Worm (Caenorhabditis elegans) whole organism, L2 larva: ENCODE data around the gene W09C2.10.

Experiments used
- C34F6.9 ChIP-seq: fragments of 150-350 bp; optimal IDR thresholded peaks from 2 replicates; lab custom pipeline; 2014; ENCODE audit warnings: missing biosample characterization, missing genetic modification characterization
- F13H6.1 ChIP-seq: sonication (generic microtip); optimal IDR thresholded peaks from 2 replicates; lab custom pipeline; 2016; ENCODE audit warnings: missing genetic modification characterization, missing compliant biosample characterization
- R02D3.7 ChIP-seq: fragments of 150-350 bp; optimal IDR thresholded peaks from 2 replicates; lab custom pipeline; 2014; ENCODE audit warnings: missing biosample characterization, missing genetic modification characterization
- aly-2 ChIP-seq: fragments of 150-350 bp; optimal IDR thresholded peaks from 2 replicates; lab custom pipeline; 2014; ENCODE audit warnings: missing biosample characterization, missing genetic modification characterization
- blmp-1 ChIP-seq: sonication (generic microtip); optimal IDR thresholded peaks from 2 replicates; lab custom pipeline; 2017; ENCODE audit warnings: missing genetic modification characterization, mild to moderate bottlenecking, missing compliant biosample characterization, antibody characterized with exemption, moderate library complexity; ENCODE audit not compliant: insufficient read depth
- ceh-16 ChIP-seq: fragments of 150-350 bp; optimal IDR thresholded peaks from 2 replicates; lab custom pipeline; 2014; ENCODE audit warnings: missing biosample characterization, missing genetic modification characterization
- ceh-82 ChIP-seq: fragments of 150-350 bp; optimal IDR thresholded peaks from 2 replicates; lab custom pipeline; 2014; ENCODE audit warnings: missing biosample characterization, missing genetic modification characterization
- crh-2 ChIP-seq: sonication (generic microtip); optimal IDR thresholded peaks from 2 replicates; lab custom pipeline; 2017; ENCODE audit warnings: missing biosample characterization, missing genetic modification characterization
- elt-1 ChIP-seq: fragments of 150-350 bp; optimal IDR thresholded peaks from 2 replicates; lab custom pipeline; 2014; ENCODE audit warnings: missing biosample characterization, missing genetic modification characterization
- elt-3 ChIP-seq: sonication (generic microtip); optimal IDR thresholded peaks from 2 replicates; lab custom pipeline; 2017; ENCODE audit warnings: missing biosample characterization, missing genetic modification characterization
- fos-1 ChIP-seq: fragments of 150-350 bp; optimal IDR thresholded peaks from 2 replicates; lab custom pipeline; 2014; ENCODE audit warnings: missing biosample characterization, missing genetic modification characterization
- lin-11 ChIP-seq: fragments of 150-350 bp; sonication (generic microtip); optimal IDR thresholded peaks from 2 replicates; lab custom pipeline; 2014; ENCODE audit warnings: missing biosample characterization, missing genetic modification characterization, inconsistent platforms, mixed read lengths
- lin-13 ChIP-seq: fragments of 150-350 bp; optimal IDR thresholded peaks from 2 replicates; lab custom pipeline; 2014; ENCODE audit warnings: missing biosample characterization, missing genetic modification reagents, missing genetic modification characterization
- lin-39 ChIP-seq: fragments of 150-350 bp; optimal IDR thresholded peaks from 2 replicates; lab custom pipeline; 2014; ENCODE audit warnings: missing biosample characterization, missing genetic modification reagents, missing genetic modification characterization
- lsy-2 ChIP-seq, 2 experiments: fragments of 150-350 bp in 1 of 2; sonication (generic microtip) in 1 of 2; optimal IDR thresholded peaks; 2 replicates each; lab custom pipeline; 2014 to 2017; ENCODE audit warnings: missing biosample characterization in 2 of 2, missing genetic modification characterization in 2 of 2
- mab-5 ChIP-seq: fragments of 150-350 bp; optimal IDR thresholded peaks from 2 replicates; lab custom pipeline; 2014; ENCODE audit warnings: missing biosample characterization, missing genetic modification characterization
- mdl-1 ChIP-seq, 2 experiments: fragments of 150-350 bp in 1 of 2; sonication (generic microtip) in 1 of 2; optimal IDR thresholded peaks; 2 replicates each; lab custom pipeline; 2017; ENCODE audit warnings: missing biosample characterization in 2 of 2, missing genetic modification characterization in 2 of 2
- nhr-10 ChIP-seq: sonication (generic microtip); optimal IDR thresholded peaks from 2 replicates; lab custom pipeline; 2017; ENCODE audit warnings: missing biosample characterization, missing genetic modification characterization
- nhr-11 ChIP-seq: fragments of 150-350 bp; optimal IDR thresholded peaks from 2 replicates; lab custom pipeline; 2014; ENCODE audit warnings: missing biosample characterization, missing genetic modification characterization
- nhr-12 ChIP-seq: fragments of 150-350 bp; optimal IDR thresholded peaks from 2 replicates; lab custom pipeline; 2014; ENCODE audit warnings: missing biosample characterization, missing genetic modification characterization
- nhr-129 ChIP-seq: fragments of 150-350 bp; optimal IDR thresholded peaks from 2 replicates; lab custom pipeline; 2014; ENCODE audit warnings: missing biosample characterization, missing genetic modification characterization
- nhr-21 ChIP-seq: fragments of 150-350 bp; optimal IDR thresholded peaks from 2 replicates; lab custom pipeline; 2014; ENCODE audit warnings: missing biosample characterization, missing genetic modification characterization
- nhr-237 ChIP-seq: fragments of 150-350 bp; optimal IDR thresholded peaks from 2 replicates; lab custom pipeline; 2014; ENCODE audit warnings: missing biosample characterization, missing genetic modification characterization
- nhr-6 ChIP-seq: fragments of 150-350 bp; optimal IDR thresholded peaks from 2 replicates; lab custom pipeline; 2014; ENCODE audit warnings: missing biosample characterization, missing genetic modification characterization
- nhr-77 ChIP-seq: fragments of 150-350 bp; optimal IDR thresholded peaks from 2 replicates; lab custom pipeline; 2014; ENCODE audit warnings: missing biosample characterization, missing genetic modification characterization
- peb-1 ChIP-seq: fragments of 150-350 bp; optimal IDR thresholded peaks from 2 replicates; lab custom pipeline; 2014; ENCODE audit warnings: missing biosample characterization, missing genetic modification characterization
- sem-4 ChIP-seq: fragments of 150-350 bp; optimal IDR thresholded peaks from 2 replicates; lab custom pipeline; 2014; ENCODE audit warnings: missing biosample characterization, missing genetic modification reagents, missing genetic modification characterization
- skn-1 ChIP-seq: sonication (generic microtip); optimal IDR thresholded peaks from 2 replicates; lab custom pipeline; 2017; ENCODE audit warnings: missing biosample characterization, missing genetic modification characterization
- sma-3 ChIP-seq: sonication (generic microtip); optimal IDR thresholded peaks from 2 replicates; lab custom pipeline; 2016; ENCODE audit warnings: missing genetic modification reagents, missing genetic modification characterization, missing compliant biosample characterization
- sma-9 ChIP-seq, 2 experiments: fragments of 150-350 bp in 1 of 2; sonication (generic microtip) in 1 of 2; optimal IDR thresholded peaks; 2 replicates each; lab custom pipeline; 2014 to 2016; ENCODE audit warnings: missing genetic modification characterization in 2 of 2, mild to moderate bottlenecking in 1 of 2, missing biosample characterization in 1 of 2, missing compliant biosample characterization in 1 of 2, missing genetic modification reagents in 1 of 2, moderate library complexity in 1 of 2
- snpc-4 ChIP-seq: fragments of 150-350 bp; optimal IDR thresholded peaks from 2 replicates; lab custom pipeline; 2014; ENCODE audit warnings: missing biosample characterization, missing genetic modification characterization
- unc-39 ChIP-seq: fragments of 150-350 bp; optimal IDR thresholded peaks from 2 replicates; lab custom pipeline; 2014; ENCODE audit warnings: missing biosample characterization, missing genetic modification characterization
- unc-55 ChIP-seq: fragments of 150-350 bp; sonication (generic microtip); optimal IDR thresholded peaks from 3 replicates; lab custom pipeline; 2014; ENCODE audit warnings: missing biosample characterization, missing genetic modification reagents, missing genetic modification characterization
- unc-62 ChIP-seq: fragments of 150-350 bp; optimal IDR thresholded peaks from 2 replicates; lab custom pipeline; 2014; ENCODE audit warnings: missing biosample characterization, missing genetic modification reagents, missing genetic modification characterization
- zag-1 ChIP-seq: fragments of 150-350 bp; optimal IDR thresholded peaks from 2 replicates; lab custom pipeline; 2014; ENCODE audit warnings: missing biosample characterization, missing genetic modification characterization
- ztf-11 ChIP-seq: sonication (generic microtip); optimal IDR thresholded peaks from 2 replicates; lab custom pipeline; 2017; ENCODE audit warnings: missing biosample characterization, missing genetic modification characterization
- ztf-4 ChIP-seq: fragments of 150-350 bp; optimal IDR thresholded peaks from 2 replicates; lab custom pipeline; 2014; ENCODE audit warnings: missing biosample characterization, missing genetic modification characterization

W09C2.10 gene

DNA sequence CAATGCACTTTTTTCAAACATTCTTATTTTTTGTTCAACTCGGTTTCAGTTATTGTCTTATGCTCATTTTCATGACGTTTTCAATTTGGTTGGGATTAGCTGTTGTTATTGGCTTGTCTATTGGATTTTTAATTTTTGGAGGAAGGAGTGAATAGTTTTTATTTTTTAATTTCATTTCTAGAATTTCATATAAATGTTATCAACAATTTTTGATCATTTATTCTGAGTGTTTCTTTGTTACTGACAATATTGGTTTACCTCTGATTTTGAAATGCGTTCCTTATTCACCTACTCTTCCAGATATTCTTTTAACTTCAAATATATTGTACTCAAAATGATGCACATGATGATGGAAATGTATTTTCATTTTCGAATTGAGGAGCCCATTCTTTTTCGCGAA lies 29.1 kb upstream of the W09C2.10 start, which contains the start of gene F58G6.7:
Gene F58G6.7, plus strand, starts transcription at position 301 of the 400 bp plus-strand sequence.
- TF ChIP-seq fos-1 (tag; lab: Kevin White, UChicago) (no peak), zag-1 (tag; lab: Kevin White, UChicago) (no peak), ceh-16 (tag; lab: Kevin White, UChicago) (no peak), sma-3 (GFP tag; lab: Kevin White, UChicago) (no peak), ztf-4 (tag; lab: Kevin White, UChicago) (no peak)

DNA sequence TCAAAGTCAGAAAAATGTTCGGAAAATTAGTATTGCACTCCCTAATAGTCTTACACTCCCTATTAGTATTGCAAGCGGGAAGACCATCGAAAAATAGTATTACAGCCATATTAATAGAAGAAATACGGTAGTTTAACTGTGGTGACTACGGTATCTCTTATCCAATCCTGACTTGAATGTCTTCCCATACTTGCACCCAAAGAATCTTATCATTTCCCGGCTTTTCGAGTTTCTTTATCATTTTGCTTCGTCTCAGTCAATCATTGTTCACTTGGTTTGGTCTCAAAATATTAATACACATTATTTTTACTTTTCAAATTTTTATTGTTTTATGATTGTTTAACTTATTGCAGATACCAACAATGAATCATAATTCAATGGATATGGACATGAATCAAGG lies 28.3 kb upstream of the W09C2.10 start, which contains the start of gene F58G6.3:
Gene F58G6.3, plus strand, starts transcription at position 352 of the 400 bp plus-strand sequence.
- no peak for TF ChIP-seq nhr-11 (tag; lab: Kevin White, UChicago)
- no peak for TF ChIP-seq unc-39 (tag; lab: Kevin White, UChicago)
- peak in 1 of 2 experiments; percentile 5 for TF ChIP-seq lsy-2 (tag; optimal IDR thresholded peaks at IDR 0.05; lab: Kevin White, UChicago)
- TF ChIP-seq F13H6.1: no peak

DNA sequence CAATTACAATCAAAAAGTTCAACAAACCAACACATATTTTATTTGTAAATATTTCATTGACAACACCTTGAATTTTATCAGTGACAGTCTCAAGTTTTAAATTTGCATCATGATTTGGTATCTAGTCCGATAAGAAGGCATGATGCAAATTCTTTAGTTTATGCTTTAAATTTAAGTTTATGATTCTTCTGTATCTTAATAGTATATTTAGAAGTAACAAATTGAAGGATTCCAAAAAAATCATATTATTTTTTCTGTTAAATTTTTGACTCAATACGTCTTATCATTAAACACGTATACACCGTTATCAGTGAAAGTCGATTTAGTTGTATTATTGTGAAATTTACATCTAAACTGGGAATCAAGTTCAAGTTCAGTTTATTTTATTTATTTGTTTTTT lies 26.4 kb upstream of the W09C2.10 start, which contains the start of gene chca-1:
Gene chca-1, plus strand, starts transcription at position 161 of the 400 bp plus-strand sequence.
- TF ChIP-seq lin-13 (GFP tag; lab: Kevin White, UChicago) (no peak), fos-1 (tag; lab: Kevin White, UChicago) (peak; percentile 93), ceh-82 (tag; lab: Kevin White, UChicago) (no peak), lsy-2 (tag; optimal IDR thresholded peaks at IDR 0.05; lab: Kevin White, UChicago) (peak in 1 of 2 experiments; percentile 53), nhr-237 (tag; lab: Kevin White, UChicago) (no peak), nhr-129 (tag; lab: Kevin White, UChicago) (peak; percentile 75), peb-1 (no peak), crh-2 (tag; lab: Kevin White, UChicago) (peak; percentile 79), nhr-12 (no peak), lin-11 (tag; lab: Kevin White, UChicago) (no peak), sma-9 (GFP tag; optimal IDR thresholded peaks at IDR 0.05; lab: Kevin White, UChicago) (peak; percentile 34), sma-9 (tag; optimal IDR thresholded peaks at IDR 0.05; lab: Kevin White, UChicago) (no peak)

DNA sequence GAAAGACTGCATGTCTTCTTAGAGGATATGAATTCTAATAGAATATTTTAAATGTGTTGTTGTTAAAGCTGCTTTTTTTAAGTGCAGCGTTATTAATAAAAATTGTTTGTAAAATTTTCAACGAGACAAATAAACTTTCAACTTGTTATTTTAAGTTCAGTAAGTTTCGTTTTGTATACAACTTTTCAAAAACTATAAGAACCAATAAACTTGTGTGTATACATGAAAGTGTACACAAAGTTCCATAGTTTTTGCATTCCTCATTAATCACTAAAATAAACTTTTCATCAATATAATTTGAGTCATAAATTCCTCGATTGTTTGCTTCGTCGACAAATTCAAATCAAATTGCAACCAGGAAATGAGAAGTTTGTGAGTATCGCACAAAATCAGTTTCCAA lies 23.8 kb upstream of the W09C2.10 start, which contains the start of gene srm-3:
Gene srm-3, plus strand, starts transcription at position 301 of the 400 bp plus-strand sequence.
- TF ChIP-seq elt-3 (no peak), nhr-12 (no peak), mdl-1 (tag; optimal IDR thresholded peaks at IDR 0.05; lab: Kevin White, UChicago) (no peak), snpc-4 (tag; lab: Kevin White, UChicago) (no peak), nhr-77 (tag; lab: Kevin White, UChicago) (no peak), nhr-10 (tag; lab: Kevin White, UChicago) (no peak), ztf-4 (tag; lab: Kevin White, UChicago) (no peak), mab-5 (tag; lab: Kevin White, UChicago) (no peak), nhr-237 (tag; lab: Kevin White, UChicago) (no peak), lin-39 (tag; lab: Kevin White, UChicago) (no peak), skn-1 (no peak), unc-55 (GFP tag; lab: Kevin White, UChicago) (no peak), aly-2 (no peak), lsy-2 (tag; optimal IDR thresholded peaks at IDR 0.05; lab: Kevin White, UChicago) (no peak), nhr-6 (no peak), R02D3.7 (no peak), unc-39 (tag; lab: Kevin White, UChicago) (no peak), unc-62 (GFP tag; lab: Kevin White, UChicago) (no peak), ztf-11 (tag; lab: Kevin White, UChicago) (no peak), sem-4 (no peak)

DNA sequence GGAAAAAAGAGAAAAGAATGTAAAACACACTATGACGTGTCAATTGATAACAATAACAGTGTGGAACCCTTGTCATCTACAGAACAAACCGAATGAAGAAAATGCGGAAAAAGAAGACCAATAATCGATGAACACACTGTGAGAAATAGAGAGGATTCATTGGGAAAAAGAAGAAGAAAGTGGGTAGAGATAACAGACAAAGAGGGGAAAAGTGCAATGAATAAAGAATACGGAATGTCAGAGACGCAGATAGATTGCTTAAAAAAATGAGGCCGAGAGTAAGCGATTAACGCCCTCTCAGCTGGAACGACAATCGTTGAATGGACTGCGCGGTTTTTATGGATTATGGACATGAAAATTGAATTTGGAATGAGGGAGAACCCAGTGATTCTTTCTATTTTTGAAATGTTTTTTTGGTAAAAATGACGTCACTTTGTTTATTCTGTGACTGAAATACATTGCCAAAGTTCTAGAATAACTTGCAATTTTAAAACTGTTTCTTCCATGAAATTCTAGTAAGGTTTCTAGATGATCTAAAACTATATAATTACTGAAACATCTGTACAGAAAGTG lies 23.0 kb upstream of the W09C2.10 start, which contains the start of gene amph-1:
Gene amph-1, minus strand, starts transcription at position 85 of the 573 bp plus-strand sequence.
- TF ChIP-seq sma-9 (GFP tag; optimal IDR thresholded peaks at IDR 0.05; lab: Kevin White, UChicago) (peak; percentile 51), sma-9 (tag; optimal IDR thresholded peaks at IDR 0.05; lab: Kevin White, UChicago) (no peak), lsy-2 (tag; optimal IDR thresholded peaks at IDR 0.05; lab: Kevin White, UChicago) (peak in 1 of 2 experiments; percentile 41), elt-3 (no peak), sma-3 (GFP tag; lab: Kevin White, UChicago) (peak; percentile 1), nhr-21 (tag; lab: Kevin White, UChicago) (peak; percentile 2), fos-1 (tag; lab: Kevin White, UChicago) (peak; percentile 54), blmp-1 (tag; lab: Kevin White, UChicago) (peak; percentile 50), nhr-129 (tag; lab: Kevin White, UChicago) (peak; percentile 31), peb-1 (no peak), C34F6.9 (tag; lab: Kevin White, UChicago) (peak; percentile 81), elt-1 (no peak), unc-55 (GFP tag; lab: Kevin White, UChicago) (peak; percentile 48), F13H6.1 (peak; percentile 42), crh-2 (tag; lab: Kevin White, UChicago) (peak; percentile 78), nhr-10 (tag; lab: Kevin White, UChicago) (no peak)
